Fruit fly (Drosophila melanogaster): Measurements from ENCODE around the gene CG2931.

CG2931 gene

DNA sequence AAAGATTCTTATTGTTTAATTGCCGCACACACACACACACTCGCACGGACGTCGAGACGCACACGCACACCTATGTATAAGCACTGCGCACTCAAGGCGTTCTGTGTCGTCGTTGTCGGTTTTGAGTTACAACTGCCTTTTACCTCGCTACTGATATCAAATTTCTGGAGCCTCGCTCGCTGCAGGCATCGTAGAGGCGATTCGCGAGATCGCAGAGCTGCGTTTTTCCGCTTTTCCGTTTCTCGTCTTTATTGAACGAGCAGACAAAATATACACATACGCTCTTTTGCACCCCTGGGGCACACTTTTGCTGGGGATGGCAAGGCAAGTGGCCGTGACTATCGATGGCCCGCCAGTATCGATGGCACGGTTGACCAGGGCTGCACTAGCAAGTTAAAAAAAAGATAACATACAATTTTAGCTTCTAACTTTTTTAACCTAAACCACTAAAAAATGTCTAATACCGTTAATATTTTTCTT lies 20.9 kb downstream of the CG2931 start, which contains the start of gene CG2519 (continued):
- TF ChIP-seq cyc (GFP tag; optimal IDR thresholded peaks at IDR 0.05): peak; percentile 58

DNA sequence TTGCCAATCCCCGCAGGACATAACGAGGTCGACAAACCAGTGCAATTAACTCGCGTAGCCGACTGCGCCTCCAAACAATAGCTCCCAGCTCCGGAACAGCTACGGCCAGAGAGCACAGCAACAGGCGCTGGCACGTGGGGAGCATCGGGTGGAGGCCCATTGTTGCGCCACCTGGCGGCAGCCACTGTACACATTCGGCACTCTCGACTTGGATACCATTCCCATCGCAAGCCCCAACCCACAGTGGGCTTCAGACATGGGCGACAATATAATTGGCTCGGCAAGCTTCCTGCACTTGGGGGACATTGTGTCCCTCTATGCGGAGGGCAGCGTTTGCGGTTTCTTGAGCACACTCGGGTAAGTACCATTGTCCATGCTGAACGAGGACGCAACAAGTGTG lies 40.9 kb downstream of the CG2931 start:
- no peak for TF ChIP-seq CG15336 (GFP tag; IDR thresholded peaks at IDR 0.05)
- no peak for TF ChIP-seq acj6 (GFP tag; optimal IDR thresholded peaks at IDR 0.05)
- TF ChIP-seq lz (GFP tag; optimal IDR thresholded peaks at IDR 0.05): no peak
- no peak for TF ChIP-seq Smox (GFP tag; optimal IDR thresholded peaks at IDR 0.05)
- TF ChIP-seq achi (GFP tag; optimal IDR thresholded peaks at IDR 0.05): no peak
- no peak for TF ChIP-seq dac (GFP tag; optimal IDR thresholded peaks at IDR 0.05)
- TF ChIP-seq OdsH (GFP tag; optimal IDR thresholded peaks at IDR 0.05): no peak
- TF ChIP-seq cyc (GFP tag; optimal IDR thresholded peaks at IDR 0.05): no peak
- TF ChIP-seq CG6163 (GFP tag; IDR thresholded peaks at IDR 0.05): no peak
- TF ChIP-seq Hr39 (GFP tag; optimal IDR thresholded peaks at IDR 0.05): no peak
- no peak for TF ChIP-seq Met (GFP tag; optimal IDR thresholded peaks at IDR 0.05)
- TF ChIP-seq Blimp-1 (GFP tag; optimal IDR thresholded peaks at IDR 0.05): no peak
- TF ChIP-seq CG3919 (GFP tag; optimal IDR thresholded peaks at IDR 0.05): no peak
- TF ChIP-seq CG6808 (GFP tag; optimal IDR thresholded peaks at IDR 0.05): no peak
- no peak for TF ChIP-seq Lpt (GFP tag; optimal IDR thresholded peaks at IDR 0.05)
- TF ChIP-seq CG1621 (tag; optimal IDR thresholded peaks at IDR 0.05): no peak

dm6 chr3R:5524804-5525203 lies 43.6 kb downstream of the CG2931 start:
- TF ChIP-seq CG6792 (GFP tag; optimal IDR thresholded peaks at IDR 0.05) (no peak), CG16779 (tag; optimal IDR thresholded peaks at IDR 0.05) (no peak), Smox (GFP tag; optimal IDR thresholded peaks at IDR 0.05) (no peak), Hr4 (GFP tag; optimal IDR thresholded peaks at IDR 0.05) (no peak), Hr38 (GFP tag; optimal IDR thresholded peaks at IDR 0.05) (no peak), Eip93F (GFP tag; optimal IDR thresholded peaks at IDR 0.05) (no peak), CG6854 (GFP tag; optimal IDR thresholded peaks at IDR 0.05) (no peak), fd59A (GFP tag; optimal IDR thresholded peaks at IDR 0.05) (no peak), eg (GFP tag; IDR thresholded peaks at IDR 0.05) (no peak), salr (GFP tag; optimal IDR thresholded peaks at IDR 0.05) (no peak), CG8319 (GFP tag; optimal IDR thresholded peaks at IDR 0.05) (no peak), CG3919 (GFP tag; optimal IDR thresholded peaks at IDR 0.05) (no peak), dac (GFP tag; optimal IDR thresholded peaks at IDR 0.05) (no peak), acj6 (GFP tag; optimal IDR thresholded peaks at IDR 0.05) (no peak), CG9139 (GFP tag; optimal IDR thresholded peaks at IDR 0.05) (no peak), CG11902 (GFP tag; optimal IDR thresholded peaks at IDR 0.05) (no peak), dsx (GFP tag; optimal IDR thresholded peaks at IDR 0.05; ENCODE audit: poor library complexity, severe bottlenecking) (no peak), cyc (GFP tag; optimal IDR thresholded peaks at IDR 0.05) (no peak)

dm6 chr3R:5523070-5523637 lies 45.3 kb downstream of the CG2931 start, which contains the start of the genes CG43845 and Nmdar1:
CG43845 (minus strand) TSS chr3R:5523120.
Nmdar1 (minus strand) TSS chr3R:5523328.
- no peak for TF ChIP-seq Hr4 (GFP tag; optimal IDR thresholded peaks at IDR 0.05)
- TF ChIP-seq CG8319 (GFP tag; optimal IDR thresholded peaks at IDR 0.05): no peak
- no peak for TF ChIP-seq cyc (GFP tag; optimal IDR thresholded peaks at IDR 0.05)
- TF ChIP-seq CG31627 (GFP tag; optimal IDR thresholded peaks at IDR 0.05): no peak
- TF ChIP-seq spab (GFP tag; optimal IDR thresholded peaks at IDR 0.05): no peak
- TF ChIP-seq lz (GFP tag; optimal IDR thresholded peaks at IDR 0.05): no peak
- no peak for TF ChIP-seq Smox (GFP tag; optimal IDR thresholded peaks at IDR 0.05)
- no peak for TF ChIP-seq CG6854 (GFP tag; optimal IDR thresholded peaks at IDR 0.05)
- no peak for TF ChIP-seq Ets21C (GFP tag; optimal IDR thresholded peaks at IDR 0.05)
- no peak for TF ChIP-seq fd85E (GFP tag; optimal IDR thresholded peaks at IDR 0.05)
- no peak for TF ChIP-seq CG11902 (GFP tag; optimal IDR thresholded peaks at IDR 0.05)
- no peak for TF ChIP-seq esn (GFP tag; optimal IDR thresholded peaks at IDR 0.05)
- no peak for TF ChIP-seq CG16779 (tag; optimal IDR thresholded peaks at IDR 0.05)
- TF ChIP-seq Met (GFP tag; optimal IDR thresholded peaks at IDR 0.05): no peak
- no peak for TF ChIP-seq CG11294 (GFP tag; IDR thresholded peaks at IDR 0.05)
- TF ChIP-seq Eip75B (GFP tag; optimal IDR thresholded peaks at IDR 0.05): no peak
- TF ChIP-seq Eip93F (GFP tag; optimal IDR thresholded peaks at IDR 0.05): no peak

Measured in whole organism, prepupa.